Fruit fly (Drosophila melanogaster) whole organism, embryonic: ENCODE results near the gene CG5355.

Experiments used
- Aef1 ChIP-seq: fragments of 200-800 bp; sonication (Bioruptor generic); IDR thresholded peaks from 3 replicates; pipeline ENCODE4 v1.3.6; 2022; ENCODE audit warnings: missing biosample characterization, missing genetic modification characterization
- Atf3 ChIP-seq: fragments of 200-800 bp; sonication (Bioruptor generic); optimal IDR thresholded peaks from 3 replicates; lab custom pipeline; 2016; ENCODE audit warnings: missing biosample characterization, missing genetic modification characterization
- CG10654 ChIP-seq: fragments of 200-800 bp; sonication (Bioruptor generic); optimal IDR thresholded peaks from 2 replicates; lab custom pipeline; 2016; ENCODE audit warnings: missing biosample characterization, missing genetic modification characterization
- CG13123 ChIP-seq: fragments of 200-800 bp; sonication (Bioruptor generic); optimal IDR thresholded peaks from 2 replicates; lab custom pipeline; 2016; ENCODE audit warnings: missing biosample characterization, missing genetic modification characterization
- CG13287 ChIP-seq: fragments of 200-800 bp; sonication (Bioruptor generic); IDR thresholded peaks from 2 replicates; pipeline ENCODE4 v1.3.6; 2022; ENCODE audit warnings: missing biosample characterization, missing genetic modification characterization; ENCODE audit not compliant: partially characterized antibody
- CG14014 ChIP-seq: fragments of 200-800 bp; sonication (Bioruptor generic); IDR thresholded peaks from 2 replicates; pipeline ENCODE4 v1.3.6; 2022; ENCODE audit warnings: missing biosample characterization, missing genetic modification characterization
- CG14441 ChIP-seq: fragments of 200-800 bp; sonication (Bioruptor generic); IDR thresholded peaks from 2 replicates; pipeline ENCODE4 v1.3.6; 2022; ENCODE audit warnings: missing biosample characterization, missing genetic modification characterization
- CG14710 ChIP-seq: fragments of 200-800 bp; sonication (Bioruptor generic); optimal IDR thresholded peaks from 3 replicates; lab custom pipeline; 2019; ENCODE audit warnings: missing biosample characterization, mild to moderate bottlenecking, missing genetic modification characterization, moderate library complexity
- CG15269 ChIP-seq: fragments of 200-800 bp; sonication (Bioruptor generic); optimal IDR thresholded peaks from 2 replicates; lab custom pipeline; 2018; ENCODE audit warnings: missing biosample characterization, mild to moderate bottlenecking, missing genetic modification characterization, moderate library complexity
- CG1529 ChIP-seq: fragments of 200-800 bp; sonication (Bioruptor generic); optimal IDR thresholded peaks from 3 replicates; lab custom pipeline; 2018; ENCODE audit warnings: missing biosample characterization, missing genetic modification characterization
- CG1603 ChIP-seq: fragments of 200-800 bp; sonication (Bioruptor generic); optimal IDR thresholded peaks from 2 replicates; lab custom pipeline; 2019; ENCODE audit warnings: missing biosample characterization, mild to moderate bottlenecking, missing genetic modification characterization, moderate library complexity
- CG16815 ChIP-seq: fragments of 200-800 bp; sonication (Bioruptor generic); optimal IDR thresholded peaks from 3 replicates; lab custom pipeline; 2017; ENCODE audit warnings: missing biosample characterization, mild to moderate bottlenecking, missing genetic modification characterization
- CG31388 ChIP-seq: fragments of 200-800 bp; sonication (Bioruptor generic); optimal IDR thresholded peaks from 2 replicates; lab custom pipeline; 2016; ENCODE audit warnings: missing biosample characterization, missing genetic modification characterization
- CG32532 ChIP-seq: fragments of 200-800 bp; sonication (Bioruptor generic); IDR thresholded peaks from 2 replicates; pipeline ENCODE4 v1.3.6; 2022; ENCODE audit warnings: missing biosample characterization, missing genetic modification characterization
- CG32767 ChIP-seq: fragments of 200-800 bp; sonication (Bioruptor generic); IDR thresholded peaks from 2 replicates; pipeline ENCODE4 v1.3.6; 2022; ENCODE audit warnings: missing biosample characterization, missing genetic modification characterization
- CG34422 ChIP-seq: fragments of 200-800 bp; sonication (Bioruptor generic); IDR thresholded peaks from 3 replicates; pipeline ENCODE4 v1.3.6; 2022; ENCODE audit warnings: missing biosample characterization, missing genetic modification characterization
- CG3847 ChIP-seq: fragments of 200-800 bp; sonication (Bioruptor generic); IDR thresholded peaks from 2 replicates; pipeline ENCODE4 v1.3.6; 2022; ENCODE audit warnings: missing biosample characterization, missing genetic modification characterization
- CG43689 ChIP-seq: fragments of 200-800 bp; sonication (Bioruptor generic); IDR thresholded peaks from 2 replicates; pipeline ENCODE4 v1.3.6; 2022; ENCODE audit warnings: missing biosample characterization, missing genetic modification characterization
- CG4820 ChIP-seq: fragments of 200-800 bp; sonication (Bioruptor generic); optimal IDR thresholded peaks from 3 replicates; lab custom pipeline; 2016; ENCODE audit warnings: missing biosample characterization, missing genetic modification characterization
- CG5953 ChIP-seq: fragments of 200-800 bp; sonication (Bioruptor generic); IDR thresholded peaks from 2 replicates; pipeline ENCODE4 v1.3.6; 2022; ENCODE audit warnings: missing biosample characterization, missing genetic modification characterization
- CG6689 ChIP-seq: fragments of 200-800 bp; sonication (Bioruptor generic); IDR thresholded peaks from 2 replicates; pipeline ENCODE4 v1.3.6; 2022; ENCODE audit warnings: missing biosample characterization, missing genetic modification characterization
- CG7786 ChIP-seq: fragments of 200-800 bp; sonication (Bioruptor generic); optimal IDR thresholded peaks from 2 replicates; lab custom pipeline; 2016; ENCODE audit warnings: missing biosample characterization, missing genetic modification characterization
- CG8388 ChIP-seq: fragments of 200-800 bp; sonication (Bioruptor generic); optimal IDR thresholded peaks from 2 replicates; lab custom pipeline; 2019; ENCODE audit warnings: missing biosample characterization, mild to moderate bottlenecking, missing genetic modification characterization, moderate library complexity
- CG8924 ChIP-seq: fragments of 200-800 bp; optimal IDR thresholded peaks from 3 replicates; lab custom pipeline; 2019; ENCODE audit warnings: missing biosample characterization, mild to moderate bottlenecking, missing genetic modification characterization, moderate library complexity
- CG9437 ChIP-seq: fragments of 200-800 bp; sonication (Bioruptor generic); optimal IDR thresholded peaks from 2 replicates; lab custom pipeline; 2018; ENCODE audit warnings: missing biosample characterization, mild to moderate bottlenecking, missing genetic modification characterization
- Dad ChIP-seq: fragments of 200-800 bp; sonication (Bioruptor generic); optimal IDR thresholded peaks from 3 replicates; lab custom pipeline; 2016; ENCODE audit warnings: missing biosample characterization, missing genetic modification characterization
- Dfd ChIP-seq, 2 experiments: fragments of >200 bp; optimal IDR thresholded peaks; 2 replicates each; lab custom pipeline; 2017; ENCODE audit warnings: missing biosample characterization in 2 of 2, missing genetic modification characterization in 2 of 2
- Ets97D ChIP-seq: fragments of 200-800 bp; sonication (Bioruptor generic); optimal IDR thresholded peaks from 3 replicates; lab custom pipeline; 2016; ENCODE audit warnings: missing biosample characterization, missing genetic modification characterization
- Gsc ChIP-seq: fragments of 200-800 bp; sonication (Bioruptor generic); IDR thresholded peaks from 2 replicates; pipeline ENCODE4 v1.3.6; 2022; ENCODE audit warnings: missing biosample characterization, missing genetic modification characterization
- Hey ChIP-seq: fragments of 200-800 bp; sonication (Bioruptor generic); optimal IDR thresholded peaks from 3 replicates; lab custom pipeline; 2018; ENCODE audit warnings: missing biosample characterization, mild to moderate bottlenecking, missing genetic modification characterization
- Hr39 ChIP-seq: fragments of >200 bp; optimal IDR thresholded peaks from 2 replicates; lab custom pipeline; 2017
- MESR4 ChIP-seq: fragments of 200-800 bp; sonication (Bioruptor generic); optimal IDR thresholded peaks from 2 replicates; lab custom pipeline; 2018; ENCODE audit warnings: missing biosample characterization, mild to moderate bottlenecking, missing genetic modification characterization, moderate library complexity
- Oli ChIP-seq: fragments of 200-800 bp; sonication (Bioruptor generic); optimal IDR thresholded peaks from 2 replicates; lab custom pipeline; 2018; ENCODE audit warnings: missing biosample characterization, mild to moderate bottlenecking, missing genetic modification characterization, moderate library complexity
- Trl ChIP-seq, 3 experiments: fragments of >200 bp in 2 of 3; fragments of 200-800 bp in 1 of 3; sonication (Bioruptor generic) in 1 of 3; optimal IDR thresholded peaks; 2 replicates in 1 of 3; 3 replicates in 2 of 3; lab custom pipeline; 2016 to 2017; ENCODE audit warnings: missing biosample characterization in 1 of 3, missing genetic modification characterization in 1 of 3
- YL-1 ChIP-seq: fragments of 200-800 bp; sonication (Bioruptor generic); optimal IDR thresholded peaks from 3 replicates; lab custom pipeline; 2017; ENCODE audit warnings: missing biosample characterization, mild to moderate bottlenecking, missing genetic modification characterization
- al ChIP-seq: fragments of 200-800 bp; sonication (Bioruptor generic); IDR thresholded peaks from 2 replicates; pipeline ENCODE4 v1.3.6; 2022; ENCODE audit warnings: missing biosample characterization, missing genetic modification characterization
- az2 ChIP-seq: fragments of 200-800 bp; sonication (Bioruptor generic); optimal IDR thresholded peaks from 3 replicates; lab custom pipeline; 2016; ENCODE audit warnings: missing biosample characterization, missing genetic modification characterization
- cato ChIP-seq: fragments of 200-800 bp; sonication (Bioruptor generic); optimal IDR thresholded peaks from 2 replicates; lab custom pipeline; 2016; ENCODE audit warnings: missing biosample characterization, missing genetic modification characterization, borderline replicate concordance
- danr ChIP-seq: fragments of 200-800 bp; sonication (Bioruptor generic); IDR thresholded peaks from 2 replicates; pipeline ENCODE4 v1.3.6; 2022; ENCODE audit warnings: missing biosample characterization, missing genetic modification characterization
- dmrt99B ChIP-seq: fragments of 200-800 bp; sonication (Bioruptor generic); optimal IDR thresholded peaks from 2 replicates; lab custom pipeline; 2018; ENCODE audit warnings: missing biosample characterization, mild to moderate bottlenecking, missing genetic modification characterization, moderate library complexity
- en ChIP-seq: fragments of 200-800 bp; sonication (Bioruptor generic); optimal IDR thresholded peaks from 2 replicates; lab custom pipeline; 2016; ENCODE audit warnings: missing biosample characterization, missing genetic modification characterization
- gce ChIP-seq: fragments of 200-800 bp; sonication (Bioruptor generic); IDR thresholded peaks from 3 replicates; pipeline ENCODE4 v1.3.6; 2022; ENCODE audit warnings: missing biosample characterization, missing genetic modification characterization
- kni ChIP-seq: fragments of 200-800 bp; sonication (Bioruptor generic); optimal IDR thresholded peaks from 3 replicates; lab custom pipeline; 2017; ENCODE audit warnings: mild to moderate bottlenecking, missing biosample characterization, missing genetic modification reagents, missing genetic modification characterization
- pfk ChIP-seq: fragments of 200-800 bp; sonication (Bioruptor generic); optimal IDR thresholded peaks from 2 replicates; lab custom pipeline; 2018; ENCODE audit warnings: missing biosample characterization, mild to moderate bottlenecking, missing genetic modification characterization, moderate library complexity
- pita ChIP-seq: fragments of 200-800 bp; sonication (Bioruptor generic); optimal IDR thresholded peaks from 2 replicates; lab custom pipeline; 2017; ENCODE audit warnings: missing biosample characterization, mild to moderate bottlenecking, missing genetic modification characterization
- sens ChIP-seq: fragments of 200-800 bp; sonication (Bioruptor generic); peaks from one replicate; lab custom pipeline; 2016; ENCODE audit warnings: missing biosample characterization, missing genetic modification characterization
- shn ChIP-seq: fragments of 200-800 bp; sonication (Bioruptor generic); optimal IDR thresholded peaks from 3 replicates; lab custom pipeline; 2016; ENCODE audit warnings: missing biosample characterization, missing genetic modification characterization
- sob ChIP-seq: fragments of 200-800 bp; sonication (Bioruptor generic); IDR thresholded peaks from 2 replicates; pipeline ENCODE4 v1.3.6; 2022; ENCODE audit warnings: missing biosample characterization, missing genetic modification characterization
- sr ChIP-seq: fragments of 200-800 bp; sonication (Bioruptor generic); IDR thresholded peaks from 3 replicates; pipeline ENCODE4 v1.3.6; 2022; ENCODE audit warnings: missing biosample characterization, missing genetic modification characterization
- trem ChIP-seq: fragments of 200-800 bp; optimal IDR thresholded peaks from 3 replicates; lab custom pipeline; 2019; ENCODE audit warnings: missing biosample characterization, mild to moderate bottlenecking, missing genetic modification characterization, moderate library complexity
- tup ChIP-seq: fragments of 200-800 bp; sonication (Bioruptor generic); optimal IDR thresholded peaks from 2 replicates; lab custom pipeline; 2016; ENCODE audit warnings: missing biosample characterization, mild to moderate bottlenecking, missing genetic modification characterization, moderate library complexity
- zen2 ChIP-seq: fragments of 200-800 bp; sonication (Bioruptor generic); IDR thresholded peaks from 3 replicates; pipeline ENCODE4 v1.3.6; 2022; ENCODE audit warnings: missing biosample characterization, missing genetic modification characterization; ENCODE audit not compliant: partially characterized antibody

Gene CG5355

DNA sequence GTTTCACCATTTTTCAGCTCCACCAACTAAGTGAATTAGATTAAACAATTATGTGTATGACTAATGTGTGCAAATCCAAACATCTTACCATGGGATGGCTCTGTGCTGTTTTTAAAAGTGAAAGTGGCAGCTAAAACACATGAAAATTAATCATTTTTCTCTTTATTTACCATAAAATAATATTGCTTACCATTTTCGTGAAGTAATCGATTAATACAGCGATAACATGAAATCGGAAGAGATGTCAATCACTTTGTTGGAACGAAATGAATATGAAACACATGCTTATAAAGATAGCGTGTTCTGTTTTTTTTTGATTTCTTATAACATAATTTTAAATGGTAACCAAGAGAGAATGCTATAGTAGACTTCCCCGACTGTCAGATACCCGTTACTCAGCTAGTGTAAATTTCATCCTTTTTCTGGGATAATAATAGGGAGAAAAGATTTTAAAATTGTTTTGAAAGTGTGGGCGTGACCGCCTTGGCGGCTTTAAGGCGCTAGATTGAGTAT, 9.4 kb downstream of the CG5355 start (continued):
- TF ChIP-seq trem (tag; lab: Kevin White, UChicago) (peak; percentile 18), MESR4 (peak; percentile 54), Dfd (GFP tag; optimal IDR thresholded peaks at IDR 0.05; lab: Kevin White, UChicago) (no peak), CG8388 (no peak), CG5953 (GFP tag; lab: Robert Waterston, UW) (no peak), tup (GFP tag; lab: Kevin White, UChicago) (no peak), pita (GFP tag; lab: Kevin White, UChicago) (no peak), Ets97D (GFP tag; lab: Kevin White, UChicago) (peak; percentile 27), dmrt99B (tag; lab: Kevin White, UChicago) (no peak), CG14014 (GFP tag; lab: Robert Waterston, UW) (no peak), Dad (no peak), CG1529 (GFP tag; lab: Kevin White, UChicago) (no peak), CG9437 (no peak), CG14710 (peak; percentile 1), Hr39 (no peak), CG7786 (GFP tag; lab: Kevin White, UChicago) (no peak), shn (GFP tag; lab: Kevin White, UChicago) (no peak), CG16815 (GFP tag; lab: Kevin White, UChicago) (no peak), CG15269 (no peak), danr (GFP tag; lab: Robert Waterston, UW) (no peak), Atf3 (no peak), CG43689 (GFP tag; lab: Robert Waterston, UW) (no peak), sr (GFP tag; lab: Robert Waterston, UW) (no peak), zen2 (GFP tag; lab: Robert Waterston, UW) (no peak), sob (GFP tag; lab: Robert Waterston, UW) (no peak), Trl (optimal IDR thresholded peaks at IDR 0.05; lab: Kevin White, UChicago) (no peak), Trl (GFP tag; optimal IDR thresholded peaks at IDR 0.05; lab: Kevin White, UChicago) (no peak), CG31388 (GFP tag; lab: Kevin White, UChicago) (no peak), CG34422 (no peak), Hey (tag; lab: Kevin White, UChicago) (no peak), sens (GFP tag; lab: Kevin White, UChicago) (peak; percentile 91), CG3847 (GFP tag; lab: Robert Waterston, UW) (no peak), cato (GFP tag; lab: Kevin White, UChicago) (no peak), CG14441 (no peak), Gsc (GFP tag; lab: Robert Waterston, UW) (no peak), kni (GFP tag; lab: Kevin White, UChicago) (no peak), CG4820 (GFP tag; lab: Kevin White, UChicago) (no peak), Aef1 (no peak), CG6689 (GFP tag; lab: Robert Waterston, UW) (no peak), CG13123 (no peak), CG8924 (tag; lab: Kevin White, UChicago) (peak; percentile 79), YL-1 (peak; percentile 45), az2 (no peak), CG32532 (GFP tag; lab: Robert Waterston, UW) (no peak), al (GFP tag; lab: Robert Waterston, UW) (no peak), CG10654 (GFP tag; lab: Kevin White, UChicago) (no peak), CG13287 (GFP tag; lab: Robert Waterston, UW) (peak; percentile 62), CG1603 (peak; percentile 91), gce (GFP tag; lab: Robert Waterston, UW) (no peak), Oli (tag; lab: Kevin White, UChicago) (no peak), pfk (GFP tag; lab: Kevin White, UChicago) (peak; percentile 92), CG32767 (GFP tag; lab: Robert Waterston, UW) (no peak), en (GFP tag; lab: Kevin White, UChicago) (no peak)
